Worm (Caenorhabditis elegans): ENCODE data around the gene T28A8.4.

Gene T28A8.4

ce11 chrIII:13474482-13474881 is 29.0 kb upstream of the T28A8.4 start:
- TF ChIP-seq ccch-3 (GFP tag; optimal IDR thresholded peaks at IDR 0.05) (no peak), snpc-1.3 (tag; optimal IDR thresholded peaks at IDR 0.05; ENCODE audit: insufficient read depth) (no peak), dpl-1 (GFP tag; optimal IDR thresholded peaks at IDR 0.05) (no peak), rec-8 (tag; optimal IDR thresholded peaks at IDR 0.05) (no peak), T07F8.4 (tag; optimal IDR thresholded peaks at IDR 0.05) (no peak), F37B4.10 (GFP tag; IDR thresholded peaks at IDR 0.05) (no peak), somi-1 (GFP tag; optimal IDR thresholded peaks at IDR 0.05) (no peak), F55B11.4 (tag; optimal IDR thresholded peaks at IDR 0.05; ENCODE audit: borderline replicate concordance, insufficient read depth) (no peak), bed-2 (GFP tag; IDR thresholded peaks at IDR 0.05) (no peak), xnd-1 (tag; optimal IDR thresholded peaks at IDR 0.05) (no peak), Y56A3A.18 (GFP tag; IDR thresholded peaks at IDR 0.05) (no peak), dox-1 (GFP tag; IDR thresholded peaks at IDR 0.05) (no peak), madf-10 (tag; optimal IDR thresholded peaks at IDR 0.05) (no peak), D2030.7 (GFP tag; IDR thresholded peaks at IDR 0.05) (no peak), ztf-3 (GFP tag; optimal IDR thresholded peaks at IDR 0.05) (no peak)

- no peak for TF ChIP-seq ZK185.1 (tag; optimal IDR thresholded peaks at IDR 0.05; ENCODE audit: poor library complexity, severe bottlenecking)
- no peak for TF ChIP-seq ztf-6 (GFP tag; IDR thresholded peaks at IDR 0.05)
- TF ChIP-seq madf-3 (GFP tag; IDR thresholded peaks at IDR 0.05) = no peak
- no peak for TF ChIP-seq mxl-1 (tag; optimal IDR thresholded peaks at IDR 0.05)
- no peak for TF ChIP-seq hlh-26 (GFP tag; conservative IDR thresholded peaks at IDR 0.05)
- TF ChIP-seq ztf-3 (GFP tag; optimal IDR thresholded peaks at IDR 0.05) = no peak
- no peak for TF ChIP-seq sdz-38 (tag; optimal IDR thresholded peaks at IDR 0.05)
- TF ChIP-seq somi-1 (GFP tag; optimal IDR thresholded peaks at IDR 0.05) = no peak
- TF ChIP-seq zfh-2 (GFP tag; conservative IDR thresholded peaks at IDR 0.05) = no peak
- TF ChIP-seq egl-44 (GFP tag; IDR thresholded peaks at IDR 0.05) = no peak
- no peak for TF ChIP-seq atf-7 (tag; optimal IDR thresholded peaks at IDR 0.05)
Measured at ce11 chrIII:13476682-13477081, 26.8 kb upstream of the T28A8.4 start, which contains the start of gene T27E9.6. T27E9.6 (minus strand) TSS chrIII:13476782.

- TF ChIP-seq tbx-9 (tag; optimal IDR thresholded peaks at IDR 0.05; ENCODE audit: borderline replicate concordance) = no peak
Measured at ce11 chrIII:13484024-13484423, 19.5 kb upstream of the T28A8.4 start, which contains the start of gene acc-4. acc-4 (minus strand) TSS chrIII:13484124.

ce11 chrIII:13492377-13492776 is 11.1 kb upstream of the T28A8.4 start, which contains the start of gene twk-40:
twk-40 (minus strand) TSS chrIII:13492477.
- TF ChIP-seq aptf-2 (GFP tag; conservative IDR thresholded peaks at IDR 0.05) = no peak
- no peak for TF ChIP-seq snpc-1.1 (tag; optimal IDR thresholded peaks at IDR 0.05; ENCODE audit: insufficient read depth)
- TF ChIP-seq B0336.3 (GFP tag; IDR thresholded peaks at IDR 0.05) = no peak
- TF ChIP-seq let-526 (GFP tag; IDR thresholded peaks at IDR 0.05) = no peak
- TF ChIP-seq C06A6.2 (GFP tag; conservative IDR thresholded peaks at IDR 0.05) = no peak
- TF ChIP-seq hmg-1.2 (GFP tag; IDR thresholded peaks at IDR 0.05) = no peak
- no peak for TF ChIP-seq ama-1 (optimal IDR thresholded peaks at IDR 0.05)
- TF ChIP-seq ama-1 (GFP tag; optimal IDR thresholded peaks at IDR 0.05) = no peak
- TF ChIP-seq rcor-1 (GFP tag; IDR thresholded peaks at IDR 0.05) = no peak
- no peak for TF ChIP-seq F33H1.4 (GFP tag; IDR thresholded peaks at IDR 0.05)
- TF ChIP-seq hsf-1 (GFP tag; IDR thresholded peaks at IDR 0.05) = no peak
- TF ChIP-seq ceh-79 (tag; optimal IDR thresholded peaks at IDR 0.05) = no peak
- no peak for TF ChIP-seq ceh-40 (GFP tag; IDR thresholded peaks at IDR 0.05)
- no peak for TF ChIP-seq Y79H2A.3 (GFP tag; conservative IDR thresholded peaks at IDR 0.05)
- TF ChIP-seq ceh-100 (GFP tag; IDR thresholded peaks at IDR 0.05) = no peak
